Fruit fly (Drosophila melanogaster) whole organism, embryonic: ENCODE measurements around the gene aux.

ENCODE experiments used
- CG1024 ChIP-seq: fragments of 200-800 bp; sonication (Bioruptor generic); IDR thresholded peaks from 2 replicates; pipeline ENCODE4 v1.3.6; 2022; ENCODE audit warnings: missing biosample characterization, missing genetic modification characterization
- CG15601 ChIP-seq: fragments of 200-800 bp; sonication (Bioruptor generic); optimal IDR thresholded peaks from 3 replicates; lab custom pipeline; 2019; ENCODE audit warnings: missing biosample characterization, mild to moderate bottlenecking, missing genetic modification characterization, moderate library complexity
- CG7372 ChIP-seq: fragments of 200-800 bp; sonication (Bioruptor generic); IDR thresholded peaks from 2 replicates; pipeline ENCODE4 v1.3.6; 2022; ENCODE audit warnings: missing biosample characterization, missing genetic modification characterization
- Kr ChIP-seq: fragments of 200-800 bp; sonication (Bioruptor generic); optimal IDR thresholded peaks from 2 replicates; lab custom pipeline; 2017; ENCODE audit warnings: missing biosample characterization, mild to moderate bottlenecking, missing genetic modification characterization
- Myb ChIP-seq: fragments of 200-800 bp; sonication (Bioruptor generic); optimal IDR thresholded peaks from 2 replicates; lab custom pipeline; 2016; ENCODE audit warnings: missing biosample characterization, missing genetic modification characterization
- al ChIP-seq: fragments of 200-800 bp; sonication (Bioruptor generic); IDR thresholded peaks from 2 replicates; pipeline ENCODE4 v1.3.6; 2022; ENCODE audit warnings: missing biosample characterization, missing genetic modification characterization
- dpn ChIP-seq, 2 experiments: fragments of 200-800 bp; sonication (Bioruptor generic); optimal IDR thresholded peaks; 3 replicates each; lab custom pipeline; 2016; ENCODE audit warnings: missing biosample characterization in 2 of 2, missing genetic modification characterization in 2 of 2

dm6 chr3R:4246578-4247070, 35.0 kb downstream of the aux start, which contains the start of gene TwdlF:
- TF ChIP-seq CG1024 (GFP tag; lab: Robert Waterston, UW) (no peak), al (GFP tag; lab: Robert Waterston, UW) (no peak), Myb (GFP tag; lab: Kevin White, UChicago) (no peak), CG7372 (GFP tag; lab: Robert Waterston, UW) (no peak), dpn (GFP tag; optimal IDR thresholded peaks at IDR 0.05; lab: Kevin White, UChicago) (no peak), CG15601 (tag; lab: Kevin White, UChicago) (no peak), Kr (GFP tag; lab: Kevin White, UChicago) (no peak)
